Worm (Caenorhabditis elegans) whole organism, late embryonic: Measurements from ENCODE around the gene reps-1.

Experiments used
- C08G9.2 ChIP-seq: sonication (generic microtip); optimal IDR thresholded peaks from 2 replicates; lab custom pipeline; 2016; ENCODE audit warnings: mild to moderate bottlenecking, missing genetic modification characterization, moderate library complexity, missing compliant biosample characterization
- K09A11.1 ChIP-seq: sonication (generic microtip); optimal IDR thresholded peaks from 2 replicates; lab custom pipeline; 2017; ENCODE audit warnings: antibody characterized with exemption, mild to moderate bottlenecking, missing genetic modification characterization, missing compliant biosample characterization; ENCODE audit not compliant: insufficient read depth
- ceh-34 ChIP-seq: sonication (generic microtip); optimal IDR thresholded peaks from 2 replicates; lab custom pipeline; 2016; ENCODE audit warnings: mild to moderate bottlenecking, missing genetic modification characterization, missing compliant biosample characterization
- ceh-9 ChIP-seq: sonication (generic microtip); optimal IDR thresholded peaks from 2 replicates; lab custom pipeline; 2016; ENCODE audit warnings: mild to moderate bottlenecking, missing genetic modification characterization, inconsistent platforms, missing compliant biosample characterization
- dve-1 ChIP-seq: sonication (generic microtip); optimal IDR thresholded peaks from 2 replicates; lab custom pipeline; 2017; ENCODE audit warnings: antibody characterized with exemption, mild to moderate bottlenecking, missing genetic modification characterization, missing compliant biosample characterization
- elt-2 ChIP-seq: sonication (generic microtip); optimal IDR thresholded peaks from 2 replicates; lab custom pipeline; 2016; ENCODE audit warnings: missing genetic modification reagents, missing genetic modification characterization, missing compliant biosample characterization
- fkh-10 ChIP-seq: fragments of 150-350 bp; optimal IDR thresholded peaks from 2 replicates; lab custom pipeline; 2014; ENCODE audit warnings: missing biosample characterization, missing genetic modification reagents, missing genetic modification characterization
- nfya-1 ChIP-seq: sonication (generic microtip); optimal IDR thresholded peaks from 2 replicates; lab custom pipeline; 2017; ENCODE audit warnings: missing genetic modification characterization, mild to moderate bottlenecking, missing compliant biosample characterization, antibody characterized with exemption, moderate library complexity
- nhr-11 ChIP-seq: fragments of 150-350 bp; optimal IDR thresholded peaks from 2 replicates; lab custom pipeline; 2014; ENCODE audit warnings: missing biosample characterization, missing genetic modification characterization
- nhr-232 ChIP-seq: sonication (generic microtip); optimal IDR thresholded peaks from 2 replicates; lab custom pipeline; 2016; ENCODE audit warnings: missing genetic modification characterization, missing compliant biosample characterization
- pag-3 ChIP-seq: sonication (generic microtip); optimal IDR thresholded peaks from 2 replicates; lab custom pipeline; 2016; ENCODE audit warnings: missing compliant biosample characterization, missing genetic modification characterization, borderline replicate concordance
- pax-1 ChIP-seq: fragments of 150-350 bp; optimal IDR thresholded peaks from 2 replicates; lab custom pipeline; 2014; ENCODE audit warnings: missing biosample characterization, missing genetic modification characterization
- pha-4 ChIP-seq: fragments of 150-350 bp; optimal IDR thresholded peaks from 2 replicates; lab custom pipeline; 2018; ENCODE audit warnings: missing biosample characterization, missing genetic modification reagents, missing genetic modification characterization
- tbx-7 ChIP-seq: sonication (generic microtip); optimal IDR thresholded peaks from 2 replicates; lab custom pipeline; 2016; ENCODE audit warnings: missing genotype, missing genetic modification characterization, missing compliant biosample characterization

- TF ChIP-seq elt-2 (tag; lab: Kevin White, UChicago) (no peak), pax-1 (tag; lab: Kevin White, UChicago) (no peak), C08G9.2 (tag; lab: Kevin White, UChicago) (no peak), nhr-11 (no peak), dve-1 (tag; lab: Kevin White, UChicago) (no peak), fkh-10 (no peak), ceh-9 (tag; lab: Kevin White, UChicago) (no peak), nhr-232 (tag; lab: Kevin White, UChicago) (no peak), K09A11.1 (tag; lab: Kevin White, UChicago) (no peak), nfya-1 (tag; lab: Kevin White, UChicago) (no peak), pag-3 (tag; lab: Kevin White, UChicago) (no peak), tbx-7 (tag; lab: Kevin White, UChicago) (no peak), ceh-34 (no peak), pha-4 (no peak)
Observed at ce11 chrV:18976539-18976938, 13.8 kb downstream of the reps-1 start.
